Fruit fly (Drosophila melanogaster) whole organism, embryonic: ENCODE measurements around the gene Cpr67Fb.

ENCODE experiments used
- Asciz ChIP-seq: fragments of 200-800 bp; sonication (Bioruptor generic); optimal IDR thresholded peaks from 2 replicates; lab custom pipeline; 2017; ENCODE audit warnings: missing biosample characterization, mild to moderate bottlenecking, missing genetic modification characterization, missing genetic modification reagents
- CG11398 ChIP-seq: fragments of 200-800 bp; sonication (Bioruptor generic); optimal IDR thresholded peaks from 2 replicates; lab custom pipeline; 2016; ENCODE audit warnings: missing biosample characterization, missing genetic modification characterization
- CG12659 ChIP-seq: fragments of 200-800 bp; sonication (Bioruptor generic); optimal IDR thresholded peaks from 3 replicates; lab custom pipeline; 2017; ENCODE audit warnings: mild to moderate bottlenecking, missing biosample characterization, missing genetic modification reagents, missing genetic modification characterization
- CG12942 ChIP-seq: fragments of 200-800 bp; sonication (Bioruptor generic); optimal IDR thresholded peaks from 3 replicates; lab custom pipeline; 2016; ENCODE audit warnings: missing biosample characterization, missing genetic modification characterization
- CG13624 ChIP-seq: fragments of 200-800 bp; sonication (Bioruptor generic); optimal IDR thresholded peaks from 2 replicates; lab custom pipeline; 2016; ENCODE audit warnings: missing biosample characterization, missing genetic modification characterization
- CG15479 ChIP-seq: fragments of 200-800 bp; sonication (Bioruptor generic); optimal IDR thresholded peaks from 3 replicates; lab custom pipeline; 2019; ENCODE audit warnings: missing biosample characterization, mild to moderate bottlenecking, missing genetic modification characterization, moderate library complexity
- CG15514 ChIP-seq: fragments of 200-800 bp; sonication (Bioruptor generic); optimal IDR thresholded peaks from 3 replicates; lab custom pipeline; 2017; ENCODE audit warnings: missing biosample characterization, missing genetic modification characterization, mild to moderate bottlenecking, moderate library complexity, missing genetic modification reagents
- CG16813 ChIP-seq: fragments of 200-800 bp; sonication (Bioruptor generic); IDR thresholded peaks from 3 replicates; pipeline ENCODE4 v1.3.6; 2022; ENCODE audit warnings: missing biosample characterization, missing genetic modification characterization; ENCODE audit not compliant: partially characterized antibody
- CG17359 ChIP-seq: fragments of 200-800 bp; sonication (Bioruptor generic); optimal IDR thresholded peaks from 3 replicates; lab custom pipeline; 2018; ENCODE audit warnings: missing biosample characterization, mild to moderate bottlenecking, missing genetic modification characterization, moderate library complexity
- CG1792 ChIP-seq: fragments of 200-800 bp; sonication (Bioruptor generic); optimal IDR thresholded peaks from 2 replicates; lab custom pipeline; 2016; ENCODE audit warnings: missing biosample characterization, missing genetic modification characterization
- CG3407 ChIP-seq: fragments of 200-800 bp; sonication (Bioruptor generic); optimal IDR thresholded peaks from 2 replicates; lab custom pipeline; 2018; ENCODE audit warnings: missing biosample characterization, mild to moderate bottlenecking, missing genetic modification characterization
- CG34422 ChIP-seq: fragments of 200-800 bp; sonication (Bioruptor generic); IDR thresholded peaks from 3 replicates; pipeline ENCODE4 v1.3.6; 2022; ENCODE audit warnings: missing biosample characterization, missing genetic modification characterization
- CG3726 ChIP-seq: fragments of 200-800 bp; sonication (Bioruptor generic); IDR thresholded peaks from 3 replicates; pipeline ENCODE4, ENCODE4 v1.3.6; 2022; ENCODE audit warnings: missing biosample characterization, missing genetic modification characterization
- CG4328 ChIP-seq: fragments of 200-800 bp; sonication (Bioruptor generic); optimal IDR thresholded peaks from 3 replicates; lab custom pipeline; 2017; ENCODE audit warnings: missing biosample characterization, missing genetic modification reagents, missing genetic modification characterization
- CG4360 ChIP-seq: fragments of 200-800 bp; sonication (Bioruptor generic); IDR thresholded peaks from 2 replicates; pipeline ENCODE4 v1.3.6; 2022; ENCODE audit warnings: missing biosample characterization, missing genetic modification characterization
- CG43689 ChIP-seq: fragments of 200-800 bp; sonication (Bioruptor generic); IDR thresholded peaks from 2 replicates; pipeline ENCODE4 v1.3.6; 2022; ENCODE audit warnings: missing biosample characterization, missing genetic modification characterization
- CG4404 ChIP-seq: fragments of 200-800 bp; sonication (Bioruptor generic); IDR thresholded peaks from 2 replicates; pipeline ENCODE4 v1.3.6; 2022; ENCODE audit warnings: missing biosample characterization, missing genetic modification characterization
- CG7271 ChIP-seq: fragments of 200-800 bp; sonication (Bioruptor generic); optimal IDR thresholded peaks from 2 replicates; lab custom pipeline; 2018; ENCODE audit warnings: missing biosample characterization, mild to moderate bottlenecking, missing genetic modification characterization, moderate library complexity
- CG7556 ChIP-seq: fragments of 200-800 bp; sonication (Bioruptor generic); optimal IDR thresholded peaks from 2 replicates; lab custom pipeline; 2017; ENCODE audit warnings: missing biosample characterization, mild to moderate bottlenecking, missing genetic modification characterization
- CG8388 ChIP-seq: fragments of 200-800 bp; sonication (Bioruptor generic); optimal IDR thresholded peaks from 2 replicates; lab custom pipeline; 2019; ENCODE audit warnings: missing biosample characterization, mild to moderate bottlenecking, missing genetic modification characterization, moderate library complexity
- CG8765 ChIP-seq: fragments of 200-800 bp; sonication (Bioruptor generic); IDR thresholded peaks from 2 replicates; pipeline ENCODE4 v1.3.6; 2022; ENCODE audit warnings: missing biosample characterization, missing genetic modification characterization
- CG9215 ChIP-seq: fragments of 200-800 bp; sonication (Bioruptor generic); IDR thresholded peaks from 2 replicates; pipeline ENCODE4 v1.3.6; 2022; ENCODE audit warnings: missing biosample characterization, missing genetic modification characterization
- CG9876 ChIP-seq: fragments of 200-800 bp; sonication (Bioruptor generic); optimal IDR thresholded peaks from 2 replicates; lab custom pipeline; 2016; ENCODE audit warnings: missing biosample characterization, missing genetic modification characterization
- CTCF ChIP-seq: fragments of 200-800 bp; sonication (Bioruptor generic); optimal IDR thresholded peaks from 2 replicates; lab custom pipeline; 2017; ENCODE audit warnings: missing biosample characterization, mild to moderate bottlenecking, missing genetic modification characterization, moderate library complexity
- Elba2 ChIP-seq: fragments of 200-800 bp; sonication (Bioruptor generic); optimal IDR thresholded peaks from 3 replicates; lab custom pipeline; 2016; ENCODE audit warnings: missing biosample characterization, missing genetic modification characterization
- HLH4C ChIP-seq: fragments of 200-800 bp; sonication (Bioruptor generic); IDR thresholded peaks from 3 replicates; pipeline ENCODE4 v1.3.6; 2022; ENCODE audit warnings: missing biosample characterization, missing genetic modification characterization; ENCODE audit not compliant: partially characterized antibody
- Hey ChIP-seq: fragments of 200-800 bp; sonication (Bioruptor generic); optimal IDR thresholded peaks from 3 replicates; lab custom pipeline; 2018; ENCODE audit warnings: missing biosample characterization, mild to moderate bottlenecking, missing genetic modification characterization
- Hr51 ChIP-seq, 2 experiments: fragments of 200-800 bp; sonication (Bioruptor generic); optimal IDR thresholded peaks; 2 replicates in 1 of 2; 3 replicates in 1 of 2; lab custom pipeline; 2016 to 2018; ENCODE audit warnings: missing biosample characterization in 2 of 2, missing genetic modification characterization in 2 of 2, mild to moderate bottlenecking in 1 of 2, moderate library complexity in 1 of 2
- Jarid2 ChIP-seq: fragments of 200-800 bp; sonication (Bioruptor generic); optimal IDR thresholded peaks from 3 replicates; lab custom pipeline; 2017; ENCODE audit warnings: mild to moderate bottlenecking, missing biosample characterization, missing genetic modification reagents, missing genetic modification characterization
- Mad ChIP-seq: fragments of 200-800 bp; sonication (Bioruptor generic); optimal IDR thresholded peaks from 2 replicates; lab custom pipeline; 2016; ENCODE audit warnings: missing biosample characterization, missing genetic modification characterization
- Mes4 ChIP-seq: fragments of 200-800 bp; sonication (Bioruptor generic); optimal IDR thresholded peaks from 2 replicates; lab custom pipeline; 2016; ENCODE audit warnings: missing biosample characterization, missing genetic modification characterization
- NFAT ChIP-seq: fragments of 200-800 bp; sonication (Bioruptor generic); IDR thresholded peaks from 2 replicates; pipeline ENCODE4 v1.3.6; 2022; ENCODE audit warnings: missing biosample characterization, missing genetic modification characterization
- Side ChIP-seq: fragments of 200-800 bp; sonication (Bioruptor generic); optimal IDR thresholded peaks from 2 replicates; lab custom pipeline; 2016; ENCODE audit warnings: missing biosample characterization, missing genetic modification characterization
- Tbp ChIP-seq: fragments of >200 bp; optimal IDR thresholded peaks from 2 replicates; lab custom pipeline; 2018; ENCODE audit warnings: missing biosample characterization, missing genetic modification characterization
- cg ChIP-seq: fragments of 200-800 bp; sonication (Bioruptor generic); optimal IDR thresholded peaks from 3 replicates; lab custom pipeline; 2019; ENCODE audit warnings: missing biosample characterization, mild to moderate bottlenecking, missing genetic modification characterization, moderate library complexity
- chn ChIP-seq: fragments of 200-800 bp; sonication (Bioruptor generic); optimal IDR thresholded peaks from 2 replicates; lab custom pipeline; 2016; ENCODE audit warnings: missing biosample characterization, missing genetic modification characterization
- crc ChIP-seq: fragments of 200-800 bp; sonication (Bioruptor generic); optimal IDR thresholded peaks from 2 replicates; lab custom pipeline; 2016; ENCODE audit warnings: missing biosample characterization, missing genetic modification characterization
- ems ChIP-seq: fragments of 200-800 bp; sonication (Bioruptor generic); optimal IDR thresholded peaks from 3 replicates; lab custom pipeline; 2016; ENCODE audit warnings: missing biosample characterization, missing genetic modification characterization
- fru ChIP-seq: fragments of >200 bp; optimal IDR thresholded peaks from 2 replicates; lab custom pipeline; 2017
- gem ChIP-seq: fragments of 200-800 bp; sonication (Bioruptor generic); optimal IDR thresholded peaks from 2 replicates; lab custom pipeline; 2019; ENCODE audit warnings: missing biosample characterization, mild to moderate bottlenecking, missing genetic modification characterization, moderate library complexity
- kah ChIP-seq: fragments of 200-800 bp; sonication (Bioruptor generic); optimal IDR thresholded peaks from 2 replicates; lab custom pipeline; 2018; ENCODE audit warnings: missing biosample characterization, mild to moderate bottlenecking, missing genetic modification characterization
- mirr ChIP-seq: fragments of 200-800 bp; sonication (Bioruptor generic); optimal IDR thresholded peaks from 3 replicates; lab custom pipeline; 2018; ENCODE audit warnings: missing biosample characterization, mild to moderate bottlenecking, missing genetic modification characterization
- p53 ChIP-seq: fragments of 200-800 bp; sonication (Bioruptor generic); optimal IDR thresholded peaks from 2 replicates; lab custom pipeline; 2016; ENCODE audit warnings: missing biosample characterization, missing genetic modification characterization
- pum ChIP-seq: fragments of 200-800 bp; sonication (Bioruptor generic); optimal IDR thresholded peaks from 2 replicates; lab custom pipeline; 2016; ENCODE audit warnings: missing biosample characterization, missing genetic modification characterization
- rib ChIP-seq: fragments of 200-800 bp; sonication (Bioruptor generic); IDR thresholded peaks from 2 replicates; pipeline ENCODE4 v1.3.6; 2022; ENCODE audit warnings: missing biosample characterization, missing genetic modification characterization
- row ChIP-seq: fragments of 200-800 bp; sonication (Bioruptor generic); IDR thresholded peaks from 3 replicates; pipeline ENCODE4 v1.3.6; 2022; ENCODE audit warnings: missing biosample characterization, missing genetic modification characterization
- slou ChIP-seq: fragments of 200-800 bp; sonication (Bioruptor generic); optimal IDR thresholded peaks from 3 replicates; lab custom pipeline; 2016; ENCODE audit warnings: missing biosample characterization, missing genetic modification characterization
- sob ChIP-seq: fragments of 200-800 bp; sonication (Bioruptor generic); IDR thresholded peaks from 2 replicates; pipeline ENCODE4 v1.3.6; 2022; ENCODE audit warnings: missing biosample characterization, missing genetic modification characterization
- tin ChIP-seq: fragments of 200-800 bp; sonication (Bioruptor generic); optimal IDR thresholded peaks from 3 replicates; lab custom pipeline; 2016; ENCODE audit warnings: missing biosample characterization, missing genetic modification characterization
- tx ChIP-seq: fragments of 200-800 bp; sonication (Bioruptor generic); optimal IDR thresholded peaks from 2 replicates; lab custom pipeline; 2016; ENCODE audit warnings: missing biosample characterization, missing genetic modification characterization
- wek ChIP-seq: fragments of 200-800 bp; sonication (Bioruptor generic); optimal IDR thresholded peaks from 3 replicates; lab custom pipeline; 2018; ENCODE audit warnings: missing biosample characterization, mild to moderate bottlenecking, missing genetic modification characterization, moderate library complexity
- zen2 ChIP-seq: fragments of 200-800 bp; sonication (Bioruptor generic); IDR thresholded peaks from 3 replicates; pipeline ENCODE4 v1.3.6; 2022; ENCODE audit warnings: missing biosample characterization, missing genetic modification characterization; ENCODE audit not compliant: partially characterized antibody
- zfh1 ChIP-seq: fragments of 200-800 bp; sonication (Bioruptor generic); IDR thresholded peaks from 3 replicates; pipeline ENCODE4 v1.3.6; 2022; ENCODE audit warnings: missing biosample characterization, missing genetic modification characterization

The Cpr67Fb gene

dm6 chr3L:10857515-10858023 lies 36.4 kb upstream of the Cpr67Fb start (continued):
- TF ChIP-seq CG9876 (GFP tag; lab: Kevin White, UChicago) (peak; percentile 17), CTCF (peak; percentile 9), HLH4C (GFP tag; lab: Robert Waterston, UW) (peak; percentile 29; the same call in 1 of the 3 replicates), CG3726 (GFP tag; lab: Robert Waterston, UW) (no peak), CG3407 (GFP tag; lab: Kevin White, UChicago) (peak; percentile 29), CG4404 (GFP tag; lab: Robert Waterston, UW) (no peak), NFAT (GFP tag; lab: Robert Waterston, UW) (peak; percentile 64), zen2 (GFP tag; lab: Robert Waterston, UW) (no peak), CG12942 (GFP tag; lab: Kevin White, UChicago) (no peak), row (GFP tag; lab: Robert Waterston, UW) (peak; percentile 30; the same call in 1 of the 3 replicates), wek (GFP tag; lab: Kevin White, UChicago) (no peak), CG17359 (tag; lab: Kevin White, UChicago) (peak; percentile 66), Mad (GFP tag; lab: Kevin White, UChicago) (peak; percentile 34), CG43689 (GFP tag; lab: Robert Waterston, UW) (no peak), tx (GFP tag; lab: Kevin White, UChicago) (peak; percentile 7), tin (GFP tag; lab: Kevin White, UChicago) (no peak), crc (GFP tag; lab: Kevin White, UChicago) (no peak), CG13624 (GFP tag; lab: Kevin White, UChicago) (peak; percentile 4), pum (GFP tag; lab: Kevin White, UChicago) (no peak), CG1792 (peak; percentile 46), CG7556 (GFP tag; lab: Kevin White, UChicago) (no peak), CG4360 (GFP tag; lab: Robert Waterston, UW) (peak; percentile 71), Tbp (GFP tag; lab: Kevin White, UChicago) (no peak), CG15514 (GFP tag; lab: Kevin White, UChicago) (peak; percentile 35), fru (lab: Kevin White, UChicago) (no peak), CG11398 (GFP tag; lab: Kevin White, UChicago) (peak; percentile 18), Elba2 (GFP tag; lab: Kevin White, UChicago) (no peak), p53 (GFP tag; lab: Kevin White, UChicago) (no peak), sob (GFP tag; lab: Robert Waterston, UW) (peak; percentile 41; the same call in 1 of the 2 replicates), Mes4 (peak; percentile 30), CG12659 (GFP tag; lab: Kevin White, UChicago) (peak; percentile 40), CG8388 (peak; percentile 5), gem (tag; lab: Kevin White, UChicago) (no peak), Hr51 (GFP tag; optimal IDR thresholded peaks at IDR 0.05; lab: Kevin White, UChicago) (peak; percentile 18 to 59), CG16813 (peak; percentile 50; the same call in 2 of the 3 replicates), CG4328 (peak; percentile 20), slou (no peak), CG8765 (GFP tag; lab: Robert Waterston, UW) (no peak), rib (GFP tag; lab: Robert Waterston, UW) (peak; percentile 79), mirr (GFP tag; lab: Kevin White, UChicago) (peak; percentile 83), CG34422 (GFP tag; lab: Robert Waterston, UW) (peak; percentile 75; the same call in 1 of the 3 replicates)

dm6 chr3L:10858569-10858968 lies 35.4 kb upstream of the Cpr67Fb start:
- TF ChIP-seq zfh1 (GFP tag; lab: Robert Waterston, UW) (0 out of 3 replicates have a peak, but pooled peaks have one; percentile 41), cg (GFP tag; lab: Kevin White, UChicago) (peak; percentile 15), CG15479 (GFP tag; lab: Kevin White, UChicago) (peak; percentile 84), Side (no peak), Hey (no peak), kah (no peak), chn (peak; percentile 11), Asciz (GFP tag; lab: Kevin White, UChicago) (peak; percentile 47), CG7271 (no peak), CG9215 (no peak), Jarid2 (GFP tag; lab: Kevin White, UChicago) (peak; percentile 54), ems (GFP tag; lab: Kevin White, UChicago) (no peak)
